Worm (Caenorhabditis elegans) whole organism, L1 larva: Measurements from ENCODE around the gene srbc-71.

Experiments used
- ama-1 ChIP-seq: fragments of 150-350 bp; optimal IDR thresholded peaks from 2 replicates; lab custom pipeline; 2014
- ceh-8 ChIP-seq: fragments of 200-800 bp; sonication (Bioruptor generic); optimal IDR thresholded peaks from 2 replicates; lab custom pipeline; 2018; ENCODE audit warnings: mild to moderate bottlenecking, missing genetic modification characterization, moderate library complexity, missing compliant biosample characterization
- elt-2 ChIP-seq: sonication (generic microtip); optimal IDR thresholded peaks from 2 replicates; lab custom pipeline; 2016; ENCODE audit warnings: missing genetic modification characterization, mild to moderate bottlenecking, inconsistent platforms, missing compliant biosample characterization, missing genetic modification reagents
- hlh-17 ChIP-seq: fragments of 200-800 bp; sonication (Bioruptor generic); optimal IDR thresholded peaks from 2 replicates; lab custom pipeline; 2018; ENCODE audit warnings: missing genetic modification characterization, mild to moderate bottlenecking, missing compliant biosample characterization, moderate library complexity, borderline replicate concordance
- lir-3 ChIP-seq: sonication (generic microtip); optimal IDR thresholded peaks from 2 replicates; lab custom pipeline; 2016; ENCODE audit warnings: mild to moderate bottlenecking, missing genetic modification characterization, moderate library complexity, missing compliant biosample characterization; ENCODE audit not compliant: poor library complexity
- lsy-2 ChIP-seq, 2 experiments: fragments of 150-350 bp; optimal IDR thresholded peaks; 2 replicates each; lab custom pipeline; 2014; ENCODE audit warnings: missing biosample characterization in 2 of 2, missing genetic modification characterization in 2 of 2
- mdl-1 ChIP-seq, 2 experiments: fragments of 150-350 bp; optimal IDR thresholded peaks; 2 replicates each; lab custom pipeline; 2014 to 2017; ENCODE audit warnings: missing biosample characterization in 2 of 2, missing genetic modification characterization in 2 of 2, inconsistent platforms in 1 of 2
- mep-1 ChIP-seq: fragments of 150-350 bp; optimal IDR thresholded peaks from 2 replicates; lab custom pipeline; 2014; ENCODE audit warnings: missing biosample characterization, missing genetic modification characterization
- pqm-1 ChIP-seq: sonication (generic microtip); optimal IDR thresholded peaks from 3 replicates; lab custom pipeline; 2017; ENCODE audit warnings: missing biosample characterization, missing genetic modification characterization
- sup-37 ChIP-seq: fragments of 200-800 bp; sonication (Bioruptor generic); optimal IDR thresholded peaks from 2 replicates; lab custom pipeline; 2018; ENCODE audit warnings: mild to moderate bottlenecking, missing genetic modification characterization, missing compliant biosample characterization
- zip-4 ChIP-seq: fragments of 200-800 bp; sonication (Bioruptor generic); optimal IDR thresholded peaks from 2 replicates; lab custom pipeline; 2018; ENCODE audit warnings: mild to moderate bottlenecking, missing genetic modification characterization, moderate library complexity, missing compliant biosample characterization

DNA sequence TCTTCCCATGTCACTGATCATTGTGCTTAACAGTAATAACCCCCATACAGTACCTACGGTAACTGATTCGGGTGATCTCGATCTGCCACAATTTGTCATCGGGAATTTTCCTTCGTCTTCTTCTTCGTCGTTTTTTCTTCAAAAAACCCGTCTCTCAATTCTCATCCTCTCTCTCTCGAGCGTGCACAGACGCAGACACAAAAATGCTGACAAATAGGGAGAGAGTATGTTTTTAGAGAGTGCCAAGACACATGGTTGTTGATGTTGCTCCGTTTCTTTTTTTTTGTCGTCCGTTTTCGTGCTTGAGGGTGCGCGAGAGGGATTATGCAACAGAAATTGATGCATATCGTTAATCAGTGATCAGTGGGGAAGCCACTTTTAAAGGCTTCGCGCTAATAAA is 10.4 kb downstream of the srbc-71 start:
- TF ChIP-seq hlh-17 (no peak), elt-2 (no peak), pqm-1 (tag; lab: Kevin White, UChicago) (no peak), mdl-1 (tag; optimal IDR thresholded peaks at IDR 0.05; lab: Kevin White, UChicago) (peak in 1 of 2 experiments; percentile 81), ama-1 (lab: Kevin White, UChicago) (peak; percentile 63), mep-1 (peak; percentile 78), ceh-8 (GFP tag; lab: Kevin White, UChicago) (no peak), lsy-2 (tag; optimal IDR thresholded peaks at IDR 0.05; lab: Kevin White, UChicago) (peak; percentile 63 to 89), lir-3 (tag; lab: Kevin White, UChicago) (no peak), zip-4 (no peak), sup-37 (no peak)
